Fruit fly (Drosophila melanogaster): ENCODE data around the gene CG7218.

CG7218 gene

DNA sequence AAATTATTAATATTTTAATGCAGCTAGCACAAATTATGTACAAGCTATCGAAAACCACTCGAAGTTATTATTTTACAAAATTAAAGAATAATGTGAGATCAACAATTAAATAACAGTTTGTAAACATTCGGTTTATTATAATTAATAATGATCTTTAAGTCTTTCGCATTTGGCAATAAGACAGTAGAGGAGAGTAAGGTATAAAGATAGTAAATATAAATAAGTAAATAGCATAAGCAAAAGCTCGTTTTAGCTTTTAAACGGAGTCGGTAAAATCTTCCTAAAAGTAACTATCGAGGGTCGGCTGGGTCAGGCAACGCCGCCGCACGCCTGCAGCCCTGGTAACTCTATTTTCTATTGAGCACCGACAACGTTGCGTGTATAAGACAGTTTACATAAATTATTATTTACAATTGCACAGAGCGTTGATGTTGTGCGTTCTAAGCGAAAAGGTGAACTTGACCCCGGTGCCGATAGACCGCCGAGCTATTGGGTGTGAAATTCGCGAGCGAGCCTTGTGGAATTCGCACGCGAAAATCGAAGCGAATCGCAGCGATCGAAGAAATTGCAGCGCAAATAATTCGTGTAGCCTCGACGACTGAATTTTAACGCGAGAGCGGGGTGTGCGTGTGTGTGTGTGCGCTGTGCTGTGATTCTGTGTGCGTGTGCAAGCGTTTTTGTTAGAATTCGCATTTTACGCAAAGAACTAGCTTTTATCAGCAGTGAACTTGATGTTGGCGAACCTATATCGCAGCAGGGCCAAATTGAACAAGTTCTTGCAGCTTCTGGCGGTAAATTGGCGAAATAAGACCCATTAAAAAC, 3.4 kb upstream of the CG7218 start, which contains the start of gene wrd (continued):
- TF ChIP-seq ewg (GFP tag; optimal IDR thresholded peaks at IDR 0.05) (no peak), ftz-f1 (GFP tag; optimal IDR thresholded peaks at IDR 0.05) (peak; percentile 75), sug (tag; optimal IDR thresholded peaks at IDR 0.05) (no peak), CG6175 (GFP tag; IDR thresholded peaks at IDR 0.05) (no peak), ken (GFP tag; IDR thresholded peaks at IDR 0.05) (no peak), amos (GFP tag; IDR thresholded peaks at IDR 0.05; ENCODE audit: partially characterized antibody) (peak; percentile 17; the same call in 1 of the 2 replicates), CG1233 (GFP tag; optimal IDR thresholded peaks at IDR 0.05) (no peak), croc (GFP tag; conservative IDR thresholded peaks at IDR 0.05) (no peak), CG16813 (GFP tag; IDR thresholded peaks at IDR 0.05; ENCODE audit: partially characterized antibody) (no peak), trh (GFP tag; optimal IDR thresholded peaks at IDR 0.05) (no peak), tx (GFP tag; optimal IDR thresholded peaks at IDR 0.05) (no peak), Mrtf (GFP tag; IDR thresholded peaks at IDR 0.05) (no peak), CG18619 (GFP tag; optimal IDR thresholded peaks at IDR 0.05) (peak; percentile 44), vfl (GFP tag; optimal IDR thresholded peaks at IDR 0.05) (no peak), gem (tag; optimal IDR thresholded peaks at IDR 0.05) (peak; percentile 48), CG2129 (GFP tag; IDR thresholded peaks at IDR 0.05; ENCODE audit: partially characterized antibody) (no peak), az2 (GFP tag; optimal IDR thresholded peaks at IDR 0.05) (no peak), nom (GFP tag; optimal IDR thresholded peaks at IDR 0.05) (no peak), so (GFP tag; IDR thresholded peaks at IDR 0.05) (no peak), unc-4 (GFP tag; IDR thresholded peaks at IDR 0.05; ENCODE audit: partially characterized antibody) (0 out of 2 replicates have a peak, but pooled peaks have one; percentile 22), MBD-R2 (GFP tag; IDR thresholded peaks at IDR 0.05) (no peak), CG11504 (tag; optimal IDR thresholded peaks at IDR 0.05) (peak; percentile 49), CG43689 (GFP tag; IDR thresholded peaks at IDR 0.05) (no peak), Pdp1 (GFP tag; optimal IDR thresholded peaks at IDR 0.05) (peak in 1 of 2 experiments; percentile 67), en (GFP tag; optimal IDR thresholded peaks at IDR 0.05) (no peak), da (GFP tag; optimal IDR thresholded peaks at IDR 0.05) (no peak), Rfx (GFP tag; IDR thresholded peaks at IDR 0.05) (no peak), H15 (GFP tag; IDR thresholded peaks at IDR 0.05) (no peak), tll (GFP tag; optimal IDR thresholded peaks at IDR 0.05) (no peak), CG15269 (tag; optimal IDR thresholded peaks at IDR 0.05) (no peak), Ada2b (GFP tag; IDR thresholded peaks at IDR 0.05) (no peak), dysf (GFP tag; IDR thresholded peaks at IDR 0.05) (0 out of 3 replicates have a peak, but pooled peaks have one; percentile 27), CG13123 (GFP tag; optimal IDR thresholded peaks at IDR 0.05) (no peak), Bteb2 (GFP tag; optimal IDR thresholded peaks at IDR 0.05) (no peak), oc (tag; optimal IDR thresholded peaks at IDR 0.05) (no peak), Camta (GFP tag; optimal IDR thresholded peaks at IDR 0.05) (no peak), BEAF-32 (GFP tag; optimal IDR thresholded peaks at IDR 0.05) (peak; percentile 53), zfh2 (GFP tag; optimal IDR thresholded peaks at IDR 0.05) (no peak), CG10543 (GFP tag; optimal IDR thresholded peaks at IDR 0.05) (peak; percentile 9), ranshi (GFP tag; IDR thresholded peaks at IDR 0.05) (no peak), pan (optimal IDR thresholded peaks at IDR 0.05) (no peak), pan (GFP tag; optimal IDR thresholded peaks at IDR 0.05 in 1 of 2, IDR thresholded peaks at IDR 0.05 in 1 of 2) (peak in 1 of 2 experiments; percentile 9), CG10267 (tag; optimal IDR thresholded peaks at IDR 0.05) (peak; percentile 3), Hr51 (GFP tag; optimal IDR thresholded peaks at IDR 0.05) (peak in 1 of 2 experiments; percentile 40), gcm (GFP tag; optimal IDR thresholded peaks at IDR 0.05) (no peak), Side (GFP tag; optimal IDR thresholded peaks at IDR 0.05) (no peak), CG11560 (tag; IDR thresholded peaks at IDR 0.05) (no peak), HmgZ (tag; optimal IDR thresholded peaks at IDR 0.05) (peak; percentile 4), dmrt99B (tag; optimal IDR thresholded peaks at IDR 0.05) (peak; percentile 25)

Data from whole organism, embryonic.